Worm (Caenorhabditis elegans) whole organism, L1 larva: Measurements from ENCODE around the gene Y54G2A.52.

Experiments
- mdl-1 ChIP-seq, 2 experiments: fragments of 150-350 bp; optimal IDR thresholded peaks; 2 replicates each; lab custom pipeline; 2014 to 2017; ENCODE audit warnings: missing biosample characterization in 2 of 2, missing genetic modification characterization in 2 of 2, inconsistent platforms in 1 of 2
- nhr-84 ChIP-seq: sonication (generic microtip); optimal IDR thresholded peaks from 2 replicates; lab custom pipeline; 2017; ENCODE audit warnings: missing biosample characterization, missing genetic modification characterization
- pqm-1 ChIP-seq: sonication (generic microtip); optimal IDR thresholded peaks from 3 replicates; lab custom pipeline; 2017; ENCODE audit warnings: missing biosample characterization, missing genetic modification characterization
- skn-1 ChIP-seq: fragments of 150-350 bp; optimal IDR thresholded peaks from 2 replicates; lab custom pipeline; 2014; ENCODE audit warnings: missing biosample characterization, missing genetic modification characterization
- unc-62 ChIP-seq: fragments of 150-350 bp; optimal IDR thresholded peaks from 2 replicates; lab custom pipeline; 2014; ENCODE audit warnings: missing biosample characterization, missing genetic modification reagents, missing genetic modification characterization
- ztf-11 ChIP-seq, 2 experiments: sonication (generic microtip); optimal IDR thresholded peaks; 2 replicates each; lab custom pipeline; 2016 to 2017; ENCODE audit warnings: missing genetic modification characterization in 2 of 2, missing biosample characterization in 1 of 2, missing compliant biosample characterization in 1 of 2
- ztf-4 ChIP-seq: fragments of 150-350 bp; optimal IDR thresholded peaks from 2 replicates; lab custom pipeline; 2014; ENCODE audit warnings: missing biosample characterization, missing genetic modification characterization

DNA sequence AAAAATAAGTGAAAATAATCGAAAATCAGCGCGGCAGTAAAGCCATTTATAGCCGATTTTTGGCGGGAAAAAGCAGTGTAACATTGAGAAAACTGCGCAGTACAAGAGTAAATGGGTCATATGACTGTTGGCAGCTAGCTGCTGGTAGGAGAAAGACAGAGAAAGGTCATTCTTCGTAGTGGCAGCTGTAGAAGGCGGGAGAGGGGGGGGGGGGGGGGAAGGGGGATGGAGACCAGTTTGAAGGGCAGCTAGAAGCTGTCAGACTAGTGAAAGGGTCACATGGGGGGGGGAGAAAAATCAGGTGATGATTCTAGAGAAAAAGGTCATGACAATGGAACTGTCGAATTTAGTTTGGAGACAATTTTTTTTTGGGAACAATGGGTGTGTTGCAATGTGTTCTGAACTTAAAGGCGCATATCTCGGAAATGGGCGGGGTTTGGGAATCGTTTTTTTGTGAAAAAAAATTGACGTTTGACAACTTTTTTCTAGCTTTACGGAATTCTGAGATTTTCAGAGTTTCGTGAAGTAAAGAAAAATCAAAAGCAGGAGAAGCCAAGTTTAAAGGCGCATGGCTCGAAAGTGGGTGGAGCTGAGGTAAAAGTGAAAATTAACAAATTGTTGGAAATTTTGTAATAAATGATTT lies 26.2 kb downstream of the Y54G2A.52 start:
- TF ChIP-seq unc-62 (GFP tag; lab: Kevin White, UChicago), result no peak
- no peak for TF ChIP-seq skn-1 (tag; lab: Kevin White, UChicago)
- TF ChIP-seq pqm-1, result no peak
- no peak for TF ChIP-seq nhr-84 (tag; lab: Kevin White, UChicago)
- TF ChIP-seq mdl-1 (tag; optimal IDR thresholded peaks at IDR 0.05; lab: Kevin White, UChicago), result no peak
- no peak for TF ChIP-seq ztf-4 (tag; lab: Kevin White, UChicago)
- no peak for TF ChIP-seq ztf-11 (tag; optimal IDR thresholded peaks at IDR 0.05; lab: Kevin White, UChicago)
